Worm (Caenorhabditis elegans) whole organism, young adult: ENCODE measurements around the gene ncap-1.

ENCODE experiments used
- ama-1 ChIP-seq, 3 experiments: fragments of 150-350 bp in 1 of 3; sonication (generic microtip) in 2 of 3; optimal IDR thresholded peaks; 2 replicates each; lab custom pipeline; 2014 to 2018; ENCODE audit warnings: missing biosample characterization in 2 of 3, missing genetic modification characterization in 2 of 3, missing genetic modification reagents in 2 of 3
- attf-5 ChIP-seq: fragments of 200-800 bp; sonication (Bioruptor generic); optimal IDR thresholded peaks from 2 replicates; lab custom pipeline; 2018; ENCODE audit warnings: mild to moderate bottlenecking, missing genetic modification characterization, missing compliant biosample characterization
- ceh-27 ChIP-seq: fragments of 200-800 bp; sonication (Bioruptor generic); optimal IDR thresholded peaks from 2 replicates; lab custom pipeline; 2018; ENCODE audit warnings: mild to moderate bottlenecking, missing genetic modification characterization, moderate library complexity, missing compliant biosample characterization
- egl-18 ChIP-seq: fragments of 200-800 bp; sonication (Bioruptor generic); IDR thresholded peaks from 2 replicates; pipeline ENCODE4 v1.3.6; 2022; ENCODE audit warnings: missing genetic modification reagents, missing genetic modification characterization, missing compliant biosample characterization
- egrh-3 ChIP-seq: fragments of 200-800 bp; sonication (Bioruptor generic); IDR thresholded peaks from 2 replicates; pipeline ENCODE4 v1.3.6; 2022; ENCODE audit warnings: missing genetic modification reagents, missing genetic modification characterization, missing compliant biosample characterization
- lsl-1 ChIP-seq: fragments of 200-800 bp; sonication (Bioruptor generic); optimal IDR thresholded peaks from 2 replicates; lab custom pipeline; 2018; ENCODE audit warnings: mild to moderate bottlenecking, missing genetic modification characterization, moderate library complexity, missing compliant biosample characterization
- lsy-27 ChIP-seq: sonication (generic microtip); optimal IDR thresholded peaks from 2 replicates; lab custom pipeline; 2017; ENCODE audit warnings: missing genetic modification characterization, mild to moderate bottlenecking, missing compliant biosample characterization, antibody characterized with exemption, missing genotype, borderline replicate concordance; ENCODE audit not compliant: insufficient read depth
- madf-6 ChIP-seq: fragments of 200-800 bp; sonication (Bioruptor generic); IDR thresholded peaks from 2 replicates; pipeline ENCODE4 v1.3.6; 2022; ENCODE audit warnings: missing genetic modification reagents, missing genetic modification characterization, missing compliant biosample characterization
- mcd-1 ChIP-seq: fragments of 200-800 bp; sonication (Bioruptor generic); IDR thresholded peaks from 2 replicates; pipeline ENCODE4 v1.3.6; 2022; ENCODE audit warnings: missing genetic modification reagents, missing genetic modification characterization, missing compliant biosample characterization
- nfya-2 ChIP-seq: fragments of 200-800 bp; sonication (Bioruptor generic); IDR thresholded peaks from 2 replicates; pipeline ENCODE4 v1.3.6; 2022; ENCODE audit warnings: missing genetic modification reagents, missing genetic modification characterization, missing compliant biosample characterization
- nhr-90 ChIP-seq: sonication (generic microtip); optimal IDR thresholded peaks from 2 replicates; lab custom pipeline; 2016; ENCODE audit warnings: missing genotype, mild to moderate bottlenecking, missing genetic modification characterization, missing compliant biosample characterization
- tbp1 ChIP-seq: fragments of 200-800 bp; sonication (Bioruptor generic); optimal IDR thresholded peaks from 2 replicates; lab custom pipeline; 2018; ENCODE audit warnings: mild to moderate bottlenecking, missing genetic modification characterization, missing compliant biosample characterization
- zfh-2 ChIP-seq: fragments of 200-800 bp; sonication (Bioruptor generic); conservative IDR thresholded peaks from 2 replicates; pipeline ENCODE4 v1.3.6; 2022; ENCODE audit warnings: missing genetic modification reagents, missing genetic modification characterization, missing compliant biosample characterization

DNA sequence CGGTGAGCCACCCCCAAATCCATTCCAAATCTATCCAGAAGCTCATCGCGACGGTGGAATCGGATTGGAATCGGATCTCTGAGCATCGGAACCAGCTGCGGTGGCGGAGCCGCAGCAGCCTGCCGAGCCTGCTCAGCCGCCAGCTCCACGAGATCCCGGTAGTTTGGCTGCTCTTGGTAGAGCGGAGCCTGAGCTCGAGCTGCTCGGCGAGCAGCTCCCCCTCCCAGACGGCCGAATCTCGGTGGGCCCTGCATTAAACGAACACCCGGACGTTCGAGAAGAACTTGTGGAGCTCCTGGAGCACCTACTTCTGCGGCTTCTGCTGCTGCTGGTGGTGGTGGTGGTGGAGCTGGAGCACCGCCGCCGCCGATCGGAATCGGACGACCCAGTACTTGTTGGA lies 15.4 kb downstream of the ncap-1 start:
- peak; percentile 78; the same call in 1 of the 2 replicates for TF ChIP-seq zfh-2 (GFP tag; lab: Robert Waterston, UW)
- no peak for TF ChIP-seq attf-5
- TF ChIP-seq lsl-1 (GFP tag; lab: Kevin White, UChicago): no peak
- no peak for TF ChIP-seq tbp1 (GFP tag; lab: Kevin White, UChicago)
- TF ChIP-seq madf-6: no peak
- no peak for TF ChIP-seq nfya-2
- TF ChIP-seq mcd-1 (GFP tag; lab: Robert Waterston, UW): no peak
- no peak for TF ChIP-seq lsy-27 (tag; lab: Kevin White, UChicago)
- no peak for TF ChIP-seq ama-1 (optimal IDR thresholded peaks at IDR 0.05; lab: Kevin White, UChicago)
- no peak for TF ChIP-seq ama-1 (GFP tag; optimal IDR thresholded peaks at IDR 0.05; lab: Kevin White, UChicago)
- no peak for TF ChIP-seq nhr-90
- TF ChIP-seq ceh-27 (GFP tag; lab: Kevin White, UChicago): no peak
- peak; percentile 97 for TF ChIP-seq egrh-3 (GFP tag; lab: Robert Waterston, UW)
- TF ChIP-seq egl-18: no peak
